Worm (Caenorhabditis elegans): Measurements from ENCODE around the gene irld-12.

ce11 chrV:3021306-3021705 is at the start of gene irld-12:
- TF ChIP-seq unc-55 (GFP tag; optimal IDR thresholded peaks at IDR 0.05) (no peak), unc-62 (GFP tag; optimal IDR thresholded peaks at IDR 0.05) (no peak), egl-27 (tag; optimal IDR thresholded peaks at IDR 0.05) (no peak), mbf-1 (tag; optimal IDR thresholded peaks at IDR 0.05) (no peak), F13H6.1 (tag; optimal IDR thresholded peaks at IDR 0.05) (no peak), sma-3 (GFP tag; optimal IDR thresholded peaks at IDR 0.05) (no peak), aly-2 (tag; optimal IDR thresholded peaks at IDR 0.05) (no peak), mdl-1 (tag; optimal IDR thresholded peaks at IDR 0.05) (no peak), blmp-1 (tag; optimal IDR thresholded peaks at IDR 0.05; ENCODE audit: insufficient read depth) (no peak), snpc-4 (tag; optimal IDR thresholded peaks at IDR 0.05) (no peak), sem-4 (tag; optimal IDR thresholded peaks at IDR 0.05) (no peak), sma-9 (GFP tag; optimal IDR thresholded peaks at IDR 0.05) (no peak), sma-9 (tag; optimal IDR thresholded peaks at IDR 0.05) (no peak), ZK546.5 (tag; optimal IDR thresholded peaks at IDR 0.05) (no peak)

All from whole organism, L2 larva.